Worm (Caenorhabditis elegans) whole organism, L1 larva: Measurements from ENCODE around the gene grl-17.

ENCODE experiments used
- C34B4.2 ChIP-seq: sonication (generic microtip); optimal IDR thresholded peaks from 2 replicates; lab custom pipeline; 2017; ENCODE audit warnings: mild to moderate bottlenecking, missing genetic modification characterization, missing compliant biosample characterization
- F16B12.6 ChIP-seq: fragments of 150-350 bp; optimal IDR thresholded peaks from 2 replicates; lab custom pipeline; 2014; ENCODE audit warnings: missing biosample characterization, missing genetic modification characterization
- Y116A8C.19 ChIP-seq: sonication (generic microtip); optimal IDR thresholded peaks from 2 replicates; lab custom pipeline; 2016; ENCODE audit warnings: missing compliant biosample characterization, missing genetic modification characterization, borderline replicate concordance
- aha-1 ChIP-seq: fragments of 150-350 bp; optimal IDR thresholded peaks from 2 replicates; lab custom pipeline; 2014; ENCODE audit warnings: missing biosample characterization, missing genetic modification characterization
- alr-1 ChIP-seq: fragments of 200-800 bp; sonication (Bioruptor generic); optimal IDR thresholded peaks from 2 replicates; lab custom pipeline; 2018; ENCODE audit warnings: borderline replicate concordance, mild to moderate bottlenecking, missing genetic modification characterization, missing compliant biosample characterization
- ama-1 ChIP-seq: fragments of 150-350 bp; optimal IDR thresholded peaks from 2 replicates; lab custom pipeline; 2014
- blmp-1 ChIP-seq: fragments of 150-350 bp; optimal IDR thresholded peaks from 2 replicates; lab custom pipeline; 2014; ENCODE audit warnings: missing biosample characterization, missing genetic modification characterization
- ceh-8 ChIP-seq: fragments of 200-800 bp; sonication (Bioruptor generic); optimal IDR thresholded peaks from 2 replicates; lab custom pipeline; 2018; ENCODE audit warnings: mild to moderate bottlenecking, missing genetic modification characterization, moderate library complexity, missing compliant biosample characterization
- ceh-82 ChIP-seq, 3 experiments: fragments of 150-350 bp in 1 of 3; sonication (generic microtip) in 2 of 3; optimal IDR thresholded peaks; 2 replicates each; lab custom pipeline; 2014 to 2017; ENCODE audit warnings: missing biosample characterization in 3 of 3, missing genetic modification characterization in 3 of 3
- ceh-88 ChIP-seq: fragments of 200-800 bp; sonication (Bioruptor generic); IDR thresholded peaks from 2 replicates; pipeline ENCODE4 v1.3.6; 2022; ENCODE audit warnings: missing genetic modification characterization, missing compliant biosample characterization
- efl-1 ChIP-seq, 4 experiments: fragments of 150-350 bp; optimal IDR thresholded peaks in 3 of 4; peaks in 1 of 4; 1 replicate in 1 of 4; 2 replicates in 3 of 4; lab custom pipeline; 2014; ENCODE audit warnings: missing biosample characterization in 2 of 4, missing genetic modification characterization in 2 of 4, missing genetic modification reagents in 2 of 4
- efl-3 ChIP-seq: fragments of 200-800 bp; sonication (Bioruptor generic); optimal IDR thresholded peaks from 2 replicates; lab custom pipeline; 2018; ENCODE audit warnings: mild to moderate bottlenecking, missing genetic modification characterization, missing compliant biosample characterization
- egl-13 ChIP-seq: sonication (generic microtip); optimal IDR thresholded peaks from 2 replicates; lab custom pipeline; 2016; ENCODE audit warnings: missing genotype, missing genetic modification reagents, missing genetic modification characterization, missing compliant biosample characterization
- egl-27 ChIP-seq, 2 experiments: fragments of 150-350 bp in 1 of 2; sonication (generic microtip); optimal IDR thresholded peaks; 3 replicates each; lab custom pipeline; 2017 to 2018; ENCODE audit warnings: missing biosample characterization in 2 of 2, missing genetic modification characterization in 2 of 2, missing genetic modification reagents in 2 of 2
- elt-3 ChIP-seq, 6 experiments: fragments of 150-350 bp in 1 of 6; sonication (generic microtip); optimal IDR thresholded peaks; 2 replicates each; lab custom pipeline; 2017 to 2018; ENCODE audit warnings: missing biosample characterization in 6 of 6, missing genetic modification characterization in 6 of 6, inconsistent platforms in 1 of 6
- fkh-10 ChIP-seq: sonication (generic microtip); optimal IDR thresholded peaks from 2 replicates; lab custom pipeline; 2017; ENCODE audit warnings: missing biosample characterization, missing genetic modification reagents, missing genetic modification characterization
- fkh-4 ChIP-seq: sonication (generic microtip); optimal IDR thresholded peaks from 2 replicates; lab custom pipeline; 2016; ENCODE audit warnings: missing compliant biosample characterization, missing genetic modification characterization, borderline replicate concordance
- fkh-8 ChIP-seq: sonication (generic microtip); optimal IDR thresholded peaks from 2 replicates; lab custom pipeline; 2016; ENCODE audit warnings: mild to moderate bottlenecking, missing genetic modification characterization, missing compliant biosample characterization
- fos-1 ChIP-seq: fragments of 150-350 bp; optimal IDR thresholded peaks from 2 replicates; lab custom pipeline; 2014; ENCODE audit warnings: missing biosample characterization, missing genetic modification characterization
- grh-1 ChIP-seq: fragments of 200-800 bp; sonication (Bioruptor generic); IDR thresholded peaks from 2 replicates; pipeline ENCODE4 v1.3.6; 2022; ENCODE audit warnings: missing genetic modification reagents, missing genetic modification characterization, missing compliant biosample characterization
- hlh-4 ChIP-seq: sonication (generic microtip); optimal IDR thresholded peaks from 2 replicates; lab custom pipeline; 2016; ENCODE audit warnings: mild to moderate bottlenecking, missing genetic modification characterization, missing compliant biosample characterization
- isw-1 ChIP-seq: fragments of 200-800 bp; sonication (Bioruptor generic); IDR thresholded peaks from 2 replicates; pipeline ENCODE4 v1.3.6; 2022; ENCODE audit warnings: missing genetic modification characterization, missing compliant biosample characterization
- lin-13 ChIP-seq: fragments of 150-350 bp; optimal IDR thresholded peaks from 2 replicates; lab custom pipeline; 2014; ENCODE audit warnings: missing biosample characterization, missing genetic modification reagents, missing genetic modification characterization
- lin-14 ChIP-seq: fragments of 200-800 bp; sonication (Bioruptor generic); optimal IDR thresholded peaks from 2 replicates; lab custom pipeline; 2018; ENCODE audit warnings: mild to moderate bottlenecking, missing genetic modification characterization, moderate library complexity, missing compliant biosample characterization
- lin-35 ChIP-seq, 2 experiments: fragments of 150-350 bp; optimal IDR thresholded peaks; 2 replicates each; lab custom pipeline; 2014; ENCODE audit warnings: missing biosample characterization in 2 of 2, missing genetic modification characterization in 2 of 2, missing genetic modification reagents in 2 of 2
- lir-3 ChIP-seq: sonication (generic microtip); optimal IDR thresholded peaks from 2 replicates; lab custom pipeline; 2016; ENCODE audit warnings: mild to moderate bottlenecking, missing genetic modification characterization, moderate library complexity, missing compliant biosample characterization; ENCODE audit not compliant: poor library complexity
- lsy-2 ChIP-seq, 2 experiments: fragments of 150-350 bp; optimal IDR thresholded peaks; 2 replicates each; lab custom pipeline; 2014; ENCODE audit warnings: missing biosample characterization in 2 of 2, missing genetic modification characterization in 2 of 2
- mdl-1 ChIP-seq, 2 experiments: fragments of 150-350 bp; optimal IDR thresholded peaks; 2 replicates each; lab custom pipeline; 2014 to 2017; ENCODE audit warnings: missing biosample characterization in 2 of 2, missing genetic modification characterization in 2 of 2, inconsistent platforms in 1 of 2
- mef-2 ChIP-seq: fragments of 150-350 bp; optimal IDR thresholded peaks from 2 replicates; lab custom pipeline; 2014; ENCODE audit warnings: missing biosample characterization, missing genetic modification characterization
- nhr-11 ChIP-seq: fragments of 150-350 bp; optimal IDR thresholded peaks from 2 replicates; lab custom pipeline; 2014; ENCODE audit warnings: missing biosample characterization, missing genetic modification characterization
- nhr-20 ChIP-seq: sonication (generic microtip); optimal IDR thresholded peaks from 2 replicates; lab custom pipeline; 2016; ENCODE audit warnings: mild to moderate bottlenecking, missing genetic modification characterization, missing compliant biosample characterization
- nhr-28 ChIP-seq: fragments of 150-350 bp; optimal IDR thresholded peaks from 2 replicates; lab custom pipeline; 2014; ENCODE audit warnings: missing biosample characterization, missing genetic modification characterization
- nhr-71 ChIP-seq: sonication (generic microtip); optimal IDR thresholded peaks from 2 replicates; lab custom pipeline; 2016; ENCODE audit warnings: mild to moderate bottlenecking, missing genetic modification characterization, moderate library complexity, missing compliant biosample characterization
- nhr-77 ChIP-seq: fragments of 150-350 bp; optimal IDR thresholded peaks from 2 replicates; lab custom pipeline; 2014; ENCODE audit warnings: missing biosample characterization, missing genetic modification characterization
- nhr-84 ChIP-seq: sonication (generic microtip); optimal IDR thresholded peaks from 2 replicates; lab custom pipeline; 2017; ENCODE audit warnings: missing biosample characterization, missing genetic modification characterization
- nhr-85 ChIP-seq: sonication (generic microtip); peaks from one replicate; lab custom pipeline; 2016; ENCODE audit warnings: missing genetic modification characterization, inconsistent platforms, missing compliant biosample characterization
- pax-3 ChIP-seq: fragments of 200-800 bp; sonication (Bioruptor generic); optimal IDR thresholded peaks from 2 replicates; lab custom pipeline; 2018; ENCODE audit warnings: mild to moderate bottlenecking, missing genetic modification characterization, moderate library complexity, missing compliant biosample characterization
- rnt-1 ChIP-seq: sonication (generic microtip); optimal IDR thresholded peaks from 2 replicates; lab custom pipeline; 2016; ENCODE audit warnings: mild to moderate bottlenecking, missing genetic modification characterization, moderate library complexity, missing compliant biosample characterization
- skn-1 ChIP-seq: fragments of 150-350 bp; optimal IDR thresholded peaks from 2 replicates; lab custom pipeline; 2014; ENCODE audit warnings: missing biosample characterization, missing genetic modification characterization
- snpc-4 ChIP-seq: fragments of 150-350 bp; optimal IDR thresholded peaks from 2 replicates; lab custom pipeline; 2014; ENCODE audit warnings: missing biosample characterization, missing genetic modification characterization
- snu-23 ChIP-seq: sonication (generic microtip); optimal IDR thresholded peaks from 2 replicates; lab custom pipeline; 2016; ENCODE audit warnings: missing genetic modification characterization, missing compliant biosample characterization
- sox-4 ChIP-seq: sonication (generic microtip); optimal IDR thresholded peaks from 2 replicates; lab custom pipeline; 2016; ENCODE audit warnings: missing genetic modification characterization, missing compliant biosample characterization
- sptf-1 ChIP-seq: fragments of 150-350 bp; optimal IDR thresholded peaks from 2 replicates; lab custom pipeline; 2014; ENCODE audit warnings: missing biosample characterization, missing genetic modification characterization
- swsn-7 ChIP-seq: sonication (generic microtip); optimal IDR thresholded peaks from 2 replicates; lab custom pipeline; 2016; ENCODE audit warnings: missing genetic modification characterization, missing compliant biosample characterization
- tbx-2 ChIP-seq: sonication (generic microtip); optimal IDR thresholded peaks from 2 replicates; lab custom pipeline; 2016; ENCODE audit warnings: missing genetic modification characterization, missing compliant biosample characterization
- tlp-1 ChIP-seq: fragments of 150-350 bp; optimal IDR thresholded peaks from 2 replicates; lab custom pipeline; 2014; ENCODE audit warnings: missing biosample characterization, missing genetic modification characterization
- unc-86 ChIP-seq: sonication (generic microtip); optimal IDR thresholded peaks from 2 replicates; lab custom pipeline; 2016; ENCODE audit warnings: missing genetic modification characterization, missing compliant biosample characterization
- unc-98 ChIP-seq: fragments of 200-800 bp; sonication (Bioruptor generic); IDR thresholded peaks from 2 replicates; pipeline ENCODE4 v1.3.6; 2022; ENCODE audit warnings: missing genetic modification characterization, missing compliant biosample characterization
- vab-15 ChIP-seq: sonication (generic microtip); optimal IDR thresholded peaks from 2 replicates; lab custom pipeline; 2017; ENCODE audit warnings: missing genotype, mild to moderate bottlenecking, missing genetic modification characterization, missing compliant biosample characterization
- xbp-1 ChIP-seq: sonication (generic microtip); optimal IDR thresholded peaks from 2 replicates; lab custom pipeline; 2016; ENCODE audit warnings: missing genetic modification characterization, missing compliant biosample characterization
- zag-1 ChIP-seq: fragments of 150-350 bp; optimal IDR thresholded peaks from 2 replicates; lab custom pipeline; 2014; ENCODE audit warnings: missing biosample characterization, missing genetic modification characterization
- ztf-11 ChIP-seq, 2 experiments: sonication (generic microtip); optimal IDR thresholded peaks; 2 replicates each; lab custom pipeline; 2016 to 2017; ENCODE audit warnings: missing genetic modification characterization in 2 of 2, missing biosample characterization in 1 of 2, missing compliant biosample characterization in 1 of 2
- ztf-4 ChIP-seq: fragments of 150-350 bp; optimal IDR thresholded peaks from 2 replicates; lab custom pipeline; 2014; ENCODE audit warnings: missing biosample characterization, missing genetic modification characterization

Gene grl-17

ce11 chrV:13551601-13552000 lies 12.1 kb downstream of the grl-17 start, which contains the start of the genes C56A3.4 and C56A3.5:
Gene C56A3.4 (minus strand): TSS chrV:13551754.
Gene C56A3.5 (plus strand): TSS chrV:13551967.
- TF ChIP-seq blmp-1 (tag; lab: Kevin White, UChicago) = peak; percentile 20
- TF ChIP-seq pax-3 (tag; lab: Kevin White, UChicago) = peak; percentile 88
- peak; percentile 94 for TF ChIP-seq rnt-1
- peak; percentile 17 for TF ChIP-seq F16B12.6 (tag; lab: Kevin White, UChicago)
- TF ChIP-seq xbp-1 = peak; percentile 58
- no peak for TF ChIP-seq ama-1 (lab: Kevin White, UChicago)
- peak in 1 of 2 experiments; percentile 50 for TF ChIP-seq mdl-1 (tag; optimal IDR thresholded peaks at IDR 0.05; lab: Kevin White, UChicago)
- TF ChIP-seq fkh-8 (tag; lab: Kevin White, UChicago) = peak; percentile 68
- TF ChIP-seq tlp-1 = no peak
- TF ChIP-seq lsy-2 (tag; optimal IDR thresholded peaks at IDR 0.05; lab: Kevin White, UChicago) = peak; percentile 48 to 65
- peak; percentile 73 for TF ChIP-seq lin-35 (GFP tag; optimal IDR thresholded peaks at IDR 0.05; lab: Kevin White, UChicago)
- no peak for TF ChIP-seq ztf-4 (tag; lab: Kevin White, UChicago)
- no peak for TF ChIP-seq nhr-11 (tag; lab: Kevin White, UChicago)
- TF ChIP-seq nhr-28 = no peak
- peak; percentile 19 to 60 (median 39) for TF ChIP-seq ceh-82 (tag; optimal IDR thresholded peaks at IDR 0.05; lab: Kevin White, UChicago)
- TF ChIP-seq ztf-11 (tag; optimal IDR thresholded peaks at IDR 0.05; lab: Kevin White, UChicago) = peak in 1 of 2 experiments; percentile 72
- TF ChIP-seq hlh-4 = no peak
- TF ChIP-seq skn-1 (tag; lab: Kevin White, UChicago) = peak; percentile 62
- no peak for TF ChIP-seq ceh-88 (GFP tag; lab: Robert Waterston, UW)
- TF ChIP-seq egl-27 (tag; optimal IDR thresholded peaks at IDR 0.05; lab: Kevin White, UChicago) = no peak
- TF ChIP-seq unc-86 = peak; percentile 27
- TF ChIP-seq mef-2 (tag; lab: Kevin White, UChicago) = no peak
- TF ChIP-seq snpc-4 (tag; lab: Kevin White, UChicago) = peak; percentile 49
- TF ChIP-seq nhr-71 (tag; lab: Kevin White, UChicago) = peak; percentile 74
- TF ChIP-seq nhr-20 (tag; lab: Kevin White, UChicago) = peak; percentile 58
- peak; percentile 79 for TF ChIP-seq nhr-85 (tag; lab: Kevin White, UChicago)
- TF ChIP-seq efl-1 (optimal IDR thresholded peaks at IDR 0.05; lab: Kevin White, UChicago) = peak; percentile 69 to 75
- TF ChIP-seq efl-1 (GFP tag; optimal IDR thresholded peaks at IDR 0.05 in 1 of 2; lab: Kevin White, UChicago) = peak; percentile 81 to 96
- TF ChIP-seq elt-3 (tag; optimal IDR thresholded peaks at IDR 0.05; lab: Kevin White, UChicago) = peak in 1 of 6 experiments; percentile 9
- TF ChIP-seq lin-14 = peak; percentile 70
- TF ChIP-seq grh-1 (GFP tag; lab: Robert Waterston, UW) = no peak
- TF ChIP-seq C34B4.2 (tag; lab: Kevin White, UChicago) = no peak
- no peak for TF ChIP-seq efl-3 (GFP tag; lab: Kevin White, UChicago)
- TF ChIP-seq lir-3 (tag; lab: Kevin White, UChicago) = peak; percentile 88
- no peak for TF ChIP-seq aha-1 (tag; lab: Kevin White, UChicago)
- TF ChIP-seq egl-13 (tag; lab: Kevin White, UChicago) = peak; percentile 59
- TF ChIP-seq vab-15 = no peak
- peak; percentile 50 for TF ChIP-seq swsn-7
- TF ChIP-seq Y116A8C.19 = no peak
- no peak for TF ChIP-seq fkh-10
- peak; percentile 67 for TF ChIP-seq fkh-4
- peak; percentile 24; the same call in 1 of the 2 replicates for TF ChIP-seq unc-98 (GFP tag; lab: Robert Waterston, UW)
- TF ChIP-seq sox-4 (tag; lab: Kevin White, UChicago) = peak; percentile 38
- TF ChIP-seq sptf-1 (tag; lab: Kevin White, UChicago) = no peak
- TF ChIP-seq fos-1 (tag; lab: Kevin White, UChicago) = peak; percentile 8
- TF ChIP-seq nhr-84 (tag; lab: Kevin White, UChicago) = no peak
- peak; percentile 20 for TF ChIP-seq ceh-8 (GFP tag; lab: Kevin White, UChicago)
- peak; percentile 62 for TF ChIP-seq isw-1 (GFP tag; lab: Robert Waterston, UW)
- TF ChIP-seq snu-23 (GFP tag; lab: Kevin White, UChicago) = peak; percentile 62
- peak; percentile 62 for TF ChIP-seq tbx-2
- no peak for TF ChIP-seq zag-1 (tag; lab: Kevin White, UChicago)
- no peak for TF ChIP-seq nhr-77 (tag; lab: Kevin White, UChicago)
- TF ChIP-seq alr-1 (tag; lab: Kevin White, UChicago) = no peak
- TF ChIP-seq lin-13 (GFP tag; lab: Kevin White, UChicago) = peak; percentile 15
